Worm (Caenorhabditis elegans) whole organism, mixed stage, embryonic: ENCODE data around the gene B0563.8.

Source experiments
- ceh-43 ChIP-seq: fragments of 200-800 bp; sonication (Bioruptor generic); optimal IDR thresholded peaks from 2 replicates; lab custom pipeline; 2018; ENCODE audit warnings: mild to moderate bottlenecking, missing genetic modification characterization, moderate library complexity, missing compliant biosample characterization
- mep-1 ChIP-seq: fragments of 150-350 bp; optimal IDR thresholded peaks from 2 replicates; lab custom pipeline; 2017; ENCODE audit warnings: missing biosample characterization, missing genetic modification reagents, missing genetic modification characterization, inconsistent platforms
- nhr-2 ChIP-seq: fragments of 150-350 bp; optimal IDR thresholded peaks from 2 replicates; lab custom pipeline; 2014; ENCODE audit warnings: missing biosample characterization, missing genetic modification characterization
- nhr-28 ChIP-seq: fragments of 150-350 bp; optimal IDR thresholded peaks from 2 replicates; lab custom pipeline; 2014; ENCODE audit warnings: missing biosample characterization, missing genetic modification characterization
- unc-62 ChIP-seq: fragments of 150-350 bp; optimal IDR thresholded peaks from 2 replicates; lab custom pipeline; 2014; ENCODE audit warnings: missing biosample characterization, missing genetic modification reagents, missing genetic modification characterization

ce11 chrX:9161253-9161904 lies 12.9 kb downstream of the B0563.8 start:
- TF ChIP-seq nhr-28 (tag; lab: Kevin White, UChicago) (no peak), ceh-43 (GFP tag; lab: Kevin White, UChicago) (no peak), unc-62 (GFP tag; lab: Kevin White, UChicago) (peak; percentile 66), nhr-2 (tag; lab: Kevin White, UChicago) (no peak), mep-1 (tag; lab: Kevin White, UChicago) (no peak)
